Worm (Caenorhabditis elegans) whole organism, L4 larva: Measurements from ENCODE around the gene T21C9.11.

Experiments
- D1046.2 ChIP-seq: fragments of 200-800 bp; sonication (Bioruptor generic); IDR thresholded peaks from 2 replicates; pipeline ENCODE4 v1.3.6; 2022; ENCODE audit warnings: missing genetic modification characterization, missing compliant biosample characterization
- T20F7.1 ChIP-seq: fragments of 200-800 bp; sonication (Bioruptor generic); optimal IDR thresholded peaks from 2 replicates; lab custom pipeline; 2018; ENCODE audit warnings: mild to moderate bottlenecking, missing genetic modification characterization, missing compliant biosample characterization
- T26A8.4 ChIP-seq: fragments of 200-800 bp; sonication (Bioruptor generic); IDR thresholded peaks from 2 replicates; pipeline ENCODE4 v1.3.6; 2022; ENCODE audit warnings: missing genetic modification characterization, missing compliant biosample characterization
- Y48G9A.11 ChIP-seq: fragments of 200-800 bp; sonication (Bioruptor generic); IDR thresholded peaks from 2 replicates; pipeline ENCODE4 v1.3.6; 2022; ENCODE audit warnings: missing genetic modification reagents, missing genetic modification characterization, missing compliant biosample characterization
- ZK337.2 ChIP-seq: fragments of 200-800 bp; sonication (Bioruptor generic); IDR thresholded peaks from 2 replicates; pipeline ENCODE4 v1.3.6; 2022; ENCODE audit warnings: missing genetic modification reagents, missing genetic modification characterization, missing compliant biosample characterization
- ZK546.5 ChIP-seq, 2 experiments: sonication (generic microtip); optimal IDR thresholded peaks; 2 replicates each; lab custom pipeline; 2017; ENCODE audit warnings: missing biosample characterization in 2 of 2, missing genetic modification characterization in 2 of 2
- ceh-20 ChIP-seq: fragments of 200-800 bp; sonication (Bioruptor generic); IDR thresholded peaks from 2 replicates; pipeline ENCODE4 v1.3.6; 2022; ENCODE audit warnings: missing genetic modification reagents, missing genetic modification characterization, missing compliant biosample characterization
- ceh-32 ChIP-seq: sonication (generic microtip); optimal IDR thresholded peaks from 2 replicates; lab custom pipeline; 2016; ENCODE audit warnings: mild to moderate bottlenecking, missing genetic modification characterization, missing compliant biosample characterization; ENCODE audit not compliant: poor library complexity
- ceh-44 ChIP-seq: fragments of 200-800 bp; sonication (Bioruptor generic); IDR thresholded peaks from 2 replicates; pipeline ENCODE4 v1.3.6; 2022; ENCODE audit warnings: missing genetic modification reagents, missing genetic modification characterization, missing compliant biosample characterization
- ceh-82 ChIP-seq: sonication (generic microtip); optimal IDR thresholded peaks from 2 replicates; lab custom pipeline; 2017; ENCODE audit warnings: missing biosample characterization, missing genetic modification characterization
- ces-1 ChIP-seq: fragments of 150-350 bp; sonication (generic microtip); optimal IDR thresholded peaks from 4 replicates; lab custom pipeline; 2014; ENCODE audit warnings: missing biosample characterization, missing genetic modification reagents, missing genetic modification characterization
- ctbp-1 ChIP-seq: fragments of 200-800 bp; sonication (Bioruptor generic); IDR thresholded peaks from 2 replicates; pipeline ENCODE4 v1.3.6; 2022; ENCODE audit warnings: missing genetic modification reagents, missing genetic modification characterization, missing compliant biosample characterization
- daf-16 ChIP-seq, 3 experiments: sonication (generic microtip); optimal IDR thresholded peaks; 2 replicates each; lab custom pipeline; 2016 to 2017; ENCODE audit warnings: missing genetic modification characterization in 3 of 3, missing genetic modification reagents in 3 of 3, mild to moderate bottlenecking in 2 of 3, missing compliant biosample characterization in 2 of 3, missing biosample characterization in 1 of 3, moderate library complexity in 1 of 3
- daf-8 ChIP-seq: fragments of 200-800 bp; sonication (Bioruptor generic); IDR thresholded peaks from 2 replicates; pipeline ENCODE4 v1.3.6; 2022; ENCODE audit warnings: missing genetic modification characterization, missing compliant biosample characterization
- dmd-6 ChIP-seq: fragments of 200-800 bp; sonication (Bioruptor generic); IDR thresholded peaks from 2 replicates; pipeline ENCODE4 v1.3.6; 2022; ENCODE audit warnings: missing genetic modification reagents, missing genetic modification characterization, missing compliant biosample characterization
- dpl-1 ChIP-seq: fragments of 150-350 bp; optimal IDR thresholded peaks from 2 replicates; lab custom pipeline; 2014; ENCODE audit warnings: missing biosample characterization, missing genetic modification reagents, missing genetic modification characterization
- duxl-1 ChIP-seq: sonication (generic microtip); optimal IDR thresholded peaks from 2 replicates; lab custom pipeline; 2016; ENCODE audit warnings: mild to moderate bottlenecking, missing genetic modification characterization, moderate library complexity, missing compliant biosample characterization; ENCODE audit not compliant: poor library complexity
- dve-1 ChIP-seq: sonication (generic microtip); optimal IDR thresholded peaks from 2 replicates; lab custom pipeline; 2017; ENCODE audit warnings: antibody characterized with exemption, mild to moderate bottlenecking, missing genetic modification characterization, missing compliant biosample characterization; ENCODE audit not compliant: insufficient read depth
- fkh-10 ChIP-seq: fragments of 150-350 bp; optimal IDR thresholded peaks from 2 replicates; lab custom pipeline; 2014; ENCODE audit warnings: missing biosample characterization, missing genetic modification reagents, missing genetic modification characterization
- hif-1 ChIP-seq, 2 experiments: sonication (generic microtip); optimal IDR thresholded peaks; 2 replicates each; lab custom pipeline; 2016 to 2017; ENCODE audit warnings: missing compliant biosample characterization in 2 of 2, missing genetic modification characterization in 2 of 2, missing genetic modification reagents in 2 of 2, missing genotype in 2 of 2, mild to moderate bottlenecking in 1 of 2
- hlh-11 ChIP-seq: fragments of 200-800 bp; sonication (Bioruptor generic); optimal IDR thresholded peaks from 2 replicates; lab custom pipeline; 2018; ENCODE audit warnings: mild to moderate bottlenecking, missing genetic modification characterization, missing compliant biosample characterization
- jun-1 ChIP-seq: fragments of 150-350 bp; optimal IDR thresholded peaks from 2 replicates; lab custom pipeline; 2014; ENCODE audit warnings: missing biosample characterization, missing genetic modification reagents, missing genetic modification characterization
- lim-7 ChIP-seq: fragments of 200-800 bp; sonication (Bioruptor generic); IDR thresholded peaks from 2 replicates; pipeline ENCODE4 v1.3.6; 2022; ENCODE audit warnings: missing genetic modification characterization, missing compliant biosample characterization
- lin-13 ChIP-seq: fragments of 150-350 bp; optimal IDR thresholded peaks from 2 replicates; lab custom pipeline; 2014; ENCODE audit warnings: missing biosample characterization, missing genetic modification reagents, missing genetic modification characterization
- lin-15B ChIP-seq: fragments of 150-350 bp; sonication (generic microtip); optimal IDR thresholded peaks from 3 replicates; lab custom pipeline; 2014; ENCODE audit warnings: missing biosample characterization, missing genetic modification characterization
- lin-29 ChIP-seq: fragments of 200-800 bp; sonication (Bioruptor generic); IDR thresholded peaks from 2 replicates; pipeline ENCODE4 v1.3.6; 2022; ENCODE audit warnings: missing genetic modification reagents, missing genetic modification characterization, missing compliant biosample characterization
- lir-3 ChIP-seq: sonication (generic microtip); optimal IDR thresholded peaks from 2 replicates; lab custom pipeline; 2016; ENCODE audit warnings: mild to moderate bottlenecking, missing genetic modification characterization, missing compliant biosample characterization
- lsy-2 ChIP-seq, 2 experiments: fragments of 150-350 bp in 1 of 2; sonication (generic microtip) in 1 of 2; optimal IDR thresholded peaks; 2 replicates each; lab custom pipeline; 2014 to 2017; ENCODE audit warnings: missing biosample characterization in 2 of 2, missing genetic modification characterization in 2 of 2
- madf-9 ChIP-seq: fragments of 200-800 bp; sonication (Bioruptor generic); conservative IDR thresholded peaks from 2 replicates; pipeline ENCODE4 v1.3.6; 2022; ENCODE audit warnings: missing genetic modification reagents, missing genetic modification characterization, missing compliant biosample characterization
- mdl-1 ChIP-seq, 2 experiments: fragments of 150-350 bp in 1 of 2; sonication (generic microtip) in 1 of 2; optimal IDR thresholded peaks; 2 replicates each; lab custom pipeline; 2014 to 2017; ENCODE audit warnings: missing biosample characterization in 2 of 2, missing genetic modification characterization in 2 of 2
- mep-1 ChIP-seq: fragments of 150-350 bp; sonication (generic microtip); optimal IDR thresholded peaks from 3 replicates; lab custom pipeline; 2014; ENCODE audit warnings: missing biosample characterization, missing genetic modification characterization
- mes-2 ChIP-seq: sonication (generic microtip); optimal IDR thresholded peaks from 2 replicates; lab custom pipeline; 2016; ENCODE audit warnings: missing genotype, mild to moderate bottlenecking, missing genetic modification characterization, missing compliant biosample characterization; ENCODE audit not compliant: poor library complexity, severe bottlenecking
- mxl-3 ChIP-seq: fragments of 200-800 bp; sonication (Bioruptor generic); optimal IDR thresholded peaks from 2 replicates; lab custom pipeline; 2018; ENCODE audit warnings: mild to moderate bottlenecking, missing genetic modification characterization, missing compliant biosample characterization
- nhr-10 ChIP-seq: fragments of 150-350 bp; optimal IDR thresholded peaks from 2 replicates; lab custom pipeline; 2014; ENCODE audit warnings: missing biosample characterization, missing genetic modification characterization
- nhr-11 ChIP-seq: fragments of 150-350 bp; optimal IDR thresholded peaks from 2 replicates; lab custom pipeline; 2014; ENCODE audit warnings: missing biosample characterization, missing genetic modification characterization
- nhr-111 ChIP-seq: fragments of 200-800 bp; sonication (Bioruptor generic); optimal IDR thresholded peaks from 2 replicates; lab custom pipeline; 2018; ENCODE audit warnings: mild to moderate bottlenecking, missing genetic modification characterization, missing compliant biosample characterization
- nhr-28 ChIP-seq: fragments of 150-350 bp; optimal IDR thresholded peaks from 2 replicates; lab custom pipeline; 2014; ENCODE audit warnings: missing biosample characterization, missing genetic modification characterization
- nhr-48 ChIP-seq: sonication (generic microtip); optimal IDR thresholded peaks from 2 replicates; lab custom pipeline; 2016; ENCODE audit warnings: mild to moderate bottlenecking, missing genetic modification characterization, missing compliant biosample characterization
- saeg-2 ChIP-seq: fragments of 200-800 bp; sonication (Bioruptor generic); IDR thresholded peaks from 2 replicates; pipeline ENCODE4 v1.3.6; 2022; ENCODE audit warnings: missing genetic modification reagents, missing genetic modification characterization, missing compliant biosample characterization
- sdz-12 ChIP-seq: fragments of 200-800 bp; sonication (Bioruptor generic); optimal IDR thresholded peaks from 2 replicates; lab custom pipeline; 2018; ENCODE audit warnings: mild to moderate bottlenecking, missing genetic modification characterization, missing compliant biosample characterization
- snpc-1.2 ChIP-seq: fragments of 200-800 bp; sonication (Bioruptor generic); IDR thresholded peaks from 2 replicates; pipeline ENCODE4 v1.3.6; 2022; ENCODE audit warnings: missing genetic modification reagents, missing genetic modification characterization, missing compliant biosample characterization
- spr-1 ChIP-seq: sonication (generic microtip); optimal IDR thresholded peaks from 2 replicates; lab custom pipeline; 2016; ENCODE audit warnings: mild to moderate bottlenecking, missing genetic modification characterization, missing compliant biosample characterization
- spr-3 ChIP-seq: fragments of 200-800 bp; sonication (Bioruptor generic); optimal IDR thresholded peaks from 2 replicates; lab custom pipeline; 2018; ENCODE audit warnings: mild to moderate bottlenecking, missing genetic modification characterization, missing compliant biosample characterization
- tag-97 ChIP-seq: fragments of 200-800 bp; sonication (Bioruptor generic); IDR thresholded peaks from 2 replicates; pipeline ENCODE4 v1.3.6; 2022; ENCODE audit warnings: missing genetic modification characterization, missing compliant biosample characterization
- tra-1 ChIP-seq: fragments of 200-800 bp; sonication (Bioruptor generic); IDR thresholded peaks from 2 replicates; pipeline ENCODE4 v1.3.6; 2022; ENCODE audit warnings: missing genetic modification reagents, missing genetic modification characterization, missing compliant biosample characterization
- unc-130 ChIP-seq: sonication (generic microtip); optimal IDR thresholded peaks from 2 replicates; lab custom pipeline; 2016; ENCODE audit warnings: missing genetic modification reagents, missing genetic modification characterization, missing compliant biosample characterization
- unc-39 ChIP-seq: sonication (generic microtip); optimal IDR thresholded peaks from 2 replicates; lab custom pipeline; 2017; ENCODE audit warnings: missing biosample characterization, missing genetic modification characterization
- zfp-3 ChIP-seq: fragments of 200-800 bp; sonication (Bioruptor generic); conservative IDR thresholded peaks from 2 replicates; pipeline ENCODE4 v1.3.6; 2022; ENCODE audit warnings: missing genetic modification reagents, missing genetic modification characterization, missing compliant biosample characterization
- zip-11 ChIP-seq: fragments of 200-800 bp; sonication (Bioruptor generic); IDR thresholded peaks from 2 replicates; pipeline ENCODE4 v1.3.6; 2022; ENCODE audit warnings: missing genetic modification characterization, missing compliant biosample characterization
- ztf-7 ChIP-seq: fragments of 150-350 bp; optimal IDR thresholded peaks from 2 replicates; lab custom pipeline; 2014; ENCODE audit warnings: missing biosample characterization, missing genetic modification characterization

T21C9.11 gene

ce11 chrV:10578938-10579337 is 15.8 kb downstream of the T21C9.11 start, which contains the start of the genes erh-1 and lpd-9 (continued):
- TF ChIP-seq dpl-1 (GFP tag; lab: Kevin White, UChicago) = peak; percentile 80
- peak; percentile 66 for TF ChIP-seq duxl-1 (tag; lab: Kevin White, UChicago)
- peak; percentile 7 for TF ChIP-seq nhr-28 (tag; lab: Kevin White, UChicago)
- peak; percentile 28; the same call in 1 of the 2 replicates for TF ChIP-seq ctbp-1
- TF ChIP-seq lsy-2 (tag; optimal IDR thresholded peaks at IDR 0.05; lab: Kevin White, UChicago) = no peak
- peak; percentile 66 for TF ChIP-seq nhr-48 (tag; lab: Kevin White, UChicago)
- TF ChIP-seq daf-16 (GFP tag; optimal IDR thresholded peaks at IDR 0.05; lab: Kevin White, UChicago) = peak in 1 of 2 experiments; percentile 43
- peak; percentile 58 for TF ChIP-seq daf-16 (tag; optimal IDR thresholded peaks at IDR 0.05; lab: Kevin White, UChicago)
- TF ChIP-seq madf-9 (GFP tag; lab: Robert Waterston, UW) = no peak
- TF ChIP-seq ceh-32 (tag; lab: Kevin White, UChicago) = no peak
- no peak for TF ChIP-seq saeg-2 (GFP tag; lab: Robert Waterston, UW)
- no peak for TF ChIP-seq fkh-10 (GFP tag; lab: Kevin White, UChicago)
- TF ChIP-seq dve-1 (tag; lab: Kevin White, UChicago) = peak; percentile 69
- peak; percentile 80 for TF ChIP-seq mep-1 (tag; lab: Kevin White, UChicago)
- no peak for TF ChIP-seq lin-29
- no peak for TF ChIP-seq lin-15B (tag; lab: Kevin White, UChicago)
- no peak for TF ChIP-seq snpc-1.2 (GFP tag; lab: Robert Waterston, UW)
- peak; percentile 74 for TF ChIP-seq T20F7.1 (GFP tag; lab: Kevin White, UChicago)
- no peak for TF ChIP-seq ZK337.2 (GFP tag; lab: Robert Waterston, UW)
- TF ChIP-seq ceh-20 (GFP tag; lab: Robert Waterston, UW) = peak; percentile 78
- peak; percentile 82; the same call in 1 of the 2 replicates for TF ChIP-seq T26A8.4 (GFP tag; lab: Robert Waterston, UW)
- peak; percentile 73 for TF ChIP-seq dmd-6 (GFP tag; lab: Robert Waterston, UW)
- TF ChIP-seq sdz-12 (GFP tag; lab: Kevin White, UChicago) = no peak
- TF ChIP-seq mdl-1 (tag; optimal IDR thresholded peaks at IDR 0.05; lab: Kevin White, UChicago) = peak in 1 of 2 experiments; percentile 32
- no peak for TF ChIP-seq spr-3 (GFP tag; lab: Kevin White, UChicago)
- TF ChIP-seq unc-130 (GFP tag; lab: Kevin White, UChicago) = peak; percentile 19
- TF ChIP-seq mes-2 (tag; lab: Kevin White, UChicago) = peak; percentile 85
- TF ChIP-seq zip-11 (GFP tag; lab: Robert Waterston, UW) = no peak
- peak; percentile 52 for TF ChIP-seq spr-1
- TF ChIP-seq D1046.2 (GFP tag; lab: Robert Waterston, UW) = no peak
- TF ChIP-seq lin-13 (GFP tag; lab: Kevin White, UChicago) = no peak
- no peak for TF ChIP-seq tag-97 (GFP tag; lab: Robert Waterston, UW)
- TF ChIP-seq ztf-7 (tag; lab: Kevin White, UChicago) = peak; percentile 38
- TF ChIP-seq lir-3 (tag; lab: Kevin White, UChicago) = no peak
- no peak for TF ChIP-seq ZK546.5 (tag; optimal IDR thresholded peaks at IDR 0.05; lab: Kevin White, UChicago)
- no peak for TF ChIP-seq lim-7 (GFP tag; lab: Robert Waterston, UW)
- peak; percentile 13 for TF ChIP-seq nhr-11 (tag; lab: Kevin White, UChicago)
- no peak for TF ChIP-seq nhr-10 (tag; lab: Kevin White, UChicago)
- peak; percentile 42; the same call in 1 of the 2 replicates for TF ChIP-seq tra-1 (GFP tag; lab: Robert Waterston, UW)
- peak; percentile 26 for TF ChIP-seq mxl-3 (GFP tag; lab: Kevin White, UChicago)
- peak; percentile 69 for TF ChIP-seq hlh-11 (tag; lab: Kevin White, UChicago)
- TF ChIP-seq nhr-111 (GFP tag; lab: Kevin White, UChicago) = no peak
- no peak for TF ChIP-seq ceh-44 (GFP tag; lab: Robert Waterston, UW)
- TF ChIP-seq daf-8 (GFP tag; lab: Robert Waterston, UW) = no peak
- no peak for TF ChIP-seq ceh-82 (tag; lab: Kevin White, UChicago)
- no peak for TF ChIP-seq unc-39
- no peak for TF ChIP-seq zfp-3 (GFP tag; lab: Robert Waterston, UW)
- no peak for TF ChIP-seq hif-1 (tag; optimal IDR thresholded peaks at IDR 0.05; lab: Kevin White, UChicago)
- no peak for TF ChIP-seq jun-1 (tag; lab: Kevin White, UChicago)
- no peak for TF ChIP-seq ces-1 (GFP tag; lab: Kevin White, UChicago)
- no peak for TF ChIP-seq Y48G9A.11 (GFP tag; lab: Robert Waterston, UW)
